Fruit fly (Drosophila melanogaster): ENCODE results near the gene CG46457.

CG46457 gene

DNA sequence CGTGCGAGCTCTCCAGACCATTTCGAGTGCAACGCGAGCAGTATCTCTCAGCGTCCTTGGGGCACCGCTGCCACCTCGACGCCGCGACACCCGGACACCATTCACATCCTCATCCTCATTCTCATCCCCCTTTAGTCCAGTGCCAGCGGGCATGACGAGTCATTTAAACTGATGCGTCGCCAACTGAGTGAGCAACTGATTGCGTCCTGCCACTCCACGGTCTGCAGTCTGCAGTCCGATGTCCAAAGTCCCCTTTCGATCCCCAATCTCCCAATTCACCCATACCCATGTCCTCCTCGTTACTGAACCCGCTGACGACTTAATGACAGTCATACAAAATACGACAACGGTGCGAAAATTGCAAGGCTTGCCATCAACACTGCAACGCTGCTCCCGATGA is 3.2 kb downstream of the CG46457 start (continued):
- TF ChIP-seq fd59A (GFP tag; optimal IDR thresholded peaks at IDR 0.05) (no peak), Sox14 (GFP tag; optimal IDR thresholded peaks at IDR 0.05) (no peak), CG7368 (GFP tag; optimal IDR thresholded peaks at IDR 0.05) (peak; percentile 61), Hr38 (GFP tag; optimal IDR thresholded peaks at IDR 0.05) (no peak), CG31627 (GFP tag; optimal IDR thresholded peaks at IDR 0.05) (peak; percentile 6), CG11762 (GFP tag; optimal IDR thresholded peaks at IDR 0.05; ENCODE audit: insufficient read depth) (no peak), CG8319 (GFP tag; optimal IDR thresholded peaks at IDR 0.05) (no peak), salr (GFP tag; optimal IDR thresholded peaks at IDR 0.05) (peak in 1 of 2 experiments; percentile 11), CG10631 (GFP tag; optimal IDR thresholded peaks at IDR 0.05) (no peak), CG6163 (GFP tag; IDR thresholded peaks at IDR 0.05) (peak; percentile 65; the same call in 2 of the 3 replicates), Blimp-1 (GFP tag; optimal IDR thresholded peaks at IDR 0.05) (no peak), Sox15 (GFP tag; optimal IDR thresholded peaks at IDR 0.05) (peak; percentile 35), Eip78C (GFP tag) (peak; percentile 61), cyc (GFP tag; optimal IDR thresholded peaks at IDR 0.05) (peak; percentile 24), Ets96B (tag; optimal IDR thresholded peaks at IDR 0.05) (peak; percentile 8), OdsH (GFP tag; optimal IDR thresholded peaks at IDR 0.05) (no peak), pdm3 (GFP tag; optimal IDR thresholded peaks at IDR 0.05) (peak; percentile 6), Hr39 (GFP tag; optimal IDR thresholded peaks at IDR 0.05) (peak; percentile 5), Eip93F (GFP tag; optimal IDR thresholded peaks at IDR 0.05) (no peak), fkh (GFP tag; optimal IDR thresholded peaks at IDR 0.05) (no peak), CG3919 (GFP tag; optimal IDR thresholded peaks at IDR 0.05) (peak; percentile 55), achi (GFP tag; optimal IDR thresholded peaks at IDR 0.05) (no peak), Hr4 (GFP tag; optimal IDR thresholded peaks at IDR 0.05) (no peak), svp (GFP tag) (peak; percentile 73), Gug (GFP tag; IDR thresholded peaks at IDR 0.05) (no peak), CG11294 (GFP tag; IDR thresholded peaks at IDR 0.05) (no peak), CG10669 (GFP tag; optimal IDR thresholded peaks at IDR 0.05) (peak; percentile 19), Eip75B (GFP tag; optimal IDR thresholded peaks at IDR 0.05) (no peak)

DNA sequence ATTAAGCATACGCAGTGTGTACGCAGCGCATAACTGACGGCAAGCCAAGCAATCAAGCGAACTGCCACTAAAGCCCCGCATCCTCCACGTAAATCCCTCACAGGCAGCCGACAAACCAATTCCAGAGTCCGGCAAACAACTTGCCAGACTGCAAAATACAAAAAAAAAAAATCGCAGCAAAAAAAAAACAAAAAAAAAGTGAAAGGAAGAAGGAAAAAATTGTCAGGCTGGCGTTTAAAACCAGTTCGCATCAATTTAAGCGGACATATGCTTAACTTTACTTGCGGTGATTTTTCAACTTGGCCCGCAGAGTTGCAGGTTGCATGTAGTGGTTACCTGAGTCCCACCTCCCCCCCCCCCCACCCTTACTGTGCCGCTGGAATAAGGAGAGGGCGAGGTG is 4.5 kb downstream of the CG46457 start:
- TF ChIP-seq Sox102F (GFP tag; optimal IDR thresholded peaks at IDR 0.05) (peak; percentile 32), CG10669 (GFP tag; optimal IDR thresholded peaks at IDR 0.05) (no peak), topi (GFP tag; optimal IDR thresholded peaks at IDR 0.05) (no peak), OdsH (GFP tag; optimal IDR thresholded peaks at IDR 0.05) (peak; percentile 15), CG6163 (GFP tag; IDR thresholded peaks at IDR 0.05) (peak; percentile 86), Sox14 (GFP tag; optimal IDR thresholded peaks at IDR 0.05) (no peak), CG6808 (GFP tag; optimal IDR thresholded peaks at IDR 0.05) (peak; percentile 59), CG32006 (GFP tag; optimal IDR thresholded peaks at IDR 0.05) (peak; percentile 26), CG1621 (tag; optimal IDR thresholded peaks at IDR 0.05) (peak; percentile 66), fkh (GFP tag; optimal IDR thresholded peaks at IDR 0.05) (no peak), CG6276 (GFP tag; optimal IDR thresholded peaks at IDR 0.05) (peak; percentile 75), dac (GFP tag; optimal IDR thresholded peaks at IDR 0.05) (no peak), fd85E (GFP tag; optimal IDR thresholded peaks at IDR 0.05) (no peak), CG6854 (GFP tag; optimal IDR thresholded peaks at IDR 0.05) (peak; percentile 38), Eip78C (GFP tag) (peak; percentile 80), net (GFP tag; optimal IDR thresholded peaks at IDR 0.05) (peak; percentile 48), dsx (GFP tag; optimal IDR thresholded peaks at IDR 0.05; ENCODE audit: poor library complexity, severe bottlenecking) (peak; percentile 3), CG3919 (GFP tag; optimal IDR thresholded peaks at IDR 0.05) (peak; percentile 44), achi (GFP tag; optimal IDR thresholded peaks at IDR 0.05) (peak; percentile 36), CG16779 (tag; optimal IDR thresholded peaks at IDR 0.05) (peak; percentile 78), CG9139 (GFP tag; optimal IDR thresholded peaks at IDR 0.05) (peak; percentile 74), Ets96B (tag; optimal IDR thresholded peaks at IDR 0.05) (peak; percentile 19), salr (GFP tag; optimal IDR thresholded peaks at IDR 0.05) (peak in 1 of 2 experiments; percentile 23), CG8119 (GFP tag; IDR thresholded peaks at IDR 0.05) (peak; percentile 84), CG3032 (tag; optimal IDR thresholded peaks at IDR 0.05) (peak; percentile 1), CG11762 (GFP tag; optimal IDR thresholded peaks at IDR 0.05; ENCODE audit: insufficient read depth) (peak; percentile 24), fd59A (GFP tag; optimal IDR thresholded peaks at IDR 0.05) (peak; percentile 15), Lpt (GFP tag; optimal IDR thresholded peaks at IDR 0.05) (peak; percentile 46), Hr38 (GFP tag; optimal IDR thresholded peaks at IDR 0.05) (no peak), eg (GFP tag; IDR thresholded peaks at IDR 0.05) (peak; percentile 88), cyc (GFP tag; optimal IDR thresholded peaks at IDR 0.05) (no peak), svp (GFP tag) (peak; percentile 61), spab (GFP tag; optimal IDR thresholded peaks at IDR 0.05) (peak; percentile 41), CG34406 (GFP tag; optimal IDR thresholded peaks at IDR 0.05) (peak; percentile 13), pdm3 (GFP tag; optimal IDR thresholded peaks at IDR 0.05) (peak; percentile 22), CG4318 (GFP tag; optimal IDR thresholded peaks at IDR 0.05) (no peak)
